Fruit fly (Drosophila melanogaster): ENCODE measurements around the gene CG6621.

Gene CG6621

DNA sequence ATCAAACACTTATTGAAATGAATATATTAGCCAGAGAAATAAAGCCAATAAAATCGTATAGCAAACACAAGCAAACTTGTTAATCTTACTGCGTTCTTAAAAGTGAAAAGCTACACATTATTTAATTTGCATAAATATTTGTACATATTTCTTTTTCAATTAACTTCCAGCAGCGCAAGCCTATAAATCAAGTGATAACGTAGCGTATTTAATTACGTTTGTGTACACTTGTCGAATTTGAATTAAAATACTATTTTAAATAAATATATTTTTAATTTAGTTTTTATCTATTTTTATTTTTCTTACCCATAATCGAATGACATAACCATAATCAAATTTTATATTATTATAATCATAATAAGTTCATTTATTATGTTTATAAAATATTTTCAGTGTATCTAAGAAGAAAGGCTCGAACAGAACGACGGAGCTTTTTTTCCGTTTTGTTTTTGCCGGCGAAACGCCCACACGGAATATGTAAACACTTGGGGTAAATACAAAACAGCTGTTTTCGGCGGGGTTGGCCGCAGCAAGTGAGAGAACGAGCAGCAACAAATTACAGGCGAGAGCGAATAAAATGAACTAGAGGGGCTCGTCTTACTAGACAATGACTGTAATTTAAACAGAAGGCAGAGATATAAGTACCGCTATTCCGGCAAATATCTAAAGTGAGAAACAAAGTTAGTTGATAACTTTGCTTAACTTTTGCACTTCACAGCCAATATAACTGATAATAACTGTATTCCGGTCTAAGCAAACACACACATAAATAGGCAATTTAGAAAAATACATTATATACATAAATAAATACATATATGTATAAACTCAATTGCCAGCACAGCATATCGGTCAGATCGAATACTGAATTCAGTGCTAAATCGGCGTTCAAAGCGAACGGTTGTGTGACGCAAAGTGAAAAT, 17.6 kb downstream of the CG6621 start, which contains the start of gene Sodh2 (continued):
- TF ChIP-seq crc (GFP tag; optimal IDR thresholded peaks at IDR 0.05): peak; percentile 34
- peak; percentile 74 for TF ChIP-seq sqz (GFP tag; optimal IDR thresholded peaks at IDR 0.05)
- no peak for TF ChIP-seq CG43689 (GFP tag; IDR thresholded peaks at IDR 0.05)
- TF ChIP-seq CG10654 (GFP tag; optimal IDR thresholded peaks at IDR 0.05): peak; percentile 47
- peak; percentile 11 for TF ChIP-seq Atf-2 (GFP tag; optimal IDR thresholded peaks at IDR 0.05)
- no peak for TF ChIP-seq usp (GFP tag; optimal IDR thresholded peaks at IDR 0.05)
- TF ChIP-seq CG11085 (GFP tag; IDR thresholded peaks at IDR 0.05): peak; percentile 82
- TF ChIP-seq pfk (GFP tag; optimal IDR thresholded peaks at IDR 0.05): peak; percentile 62
- peak; percentile 53 for TF ChIP-seq CG33213 (GFP tag; optimal IDR thresholded peaks at IDR 0.05)
- peak; percentile 91 for TF ChIP-seq CG7987 (GFP tag; optimal IDR thresholded peaks at IDR 0.05)
- peak; percentile 73 for TF ChIP-seq Side (GFP tag; optimal IDR thresholded peaks at IDR 0.05)
- TF ChIP-seq CG10431 (GFP tag; optimal IDR thresholded peaks at IDR 0.05): peak; percentile 42
- peak; percentile 27 for TF ChIP-seq jumu (GFP tag; optimal IDR thresholded peaks at IDR 0.05)
- peak; percentile 39 for TF ChIP-seq CG15011 (GFP tag; optimal IDR thresholded peaks at IDR 0.05)
- peak; percentile 86 for TF ChIP-seq CG9932 (GFP tag; IDR thresholded peaks at IDR 0.05)
- TF ChIP-seq Meics (GFP tag; optimal IDR thresholded peaks at IDR 0.05): peak; percentile 89
- TF ChIP-seq CG7745 (tag; optimal IDR thresholded peaks at IDR 0.05): no peak
- peak; percentile 84 for TF ChIP-seq slbo (GFP tag; IDR thresholded peaks at IDR 0.05)
- peak; percentile 83 for TF ChIP-seq CG17829 (tag; optimal IDR thresholded peaks at IDR 0.05)
- TF ChIP-seq nerfin-1 (tag; optimal IDR thresholded peaks at IDR 0.05): peak; percentile 57
- TF ChIP-seq CG4404 (GFP tag; IDR thresholded peaks at IDR 0.05): peak; percentile 37; the same call in 1 of the 2 replicates
- TF ChIP-seq CG12071 (GFP tag; optimal IDR thresholded peaks at IDR 0.05): peak; percentile 89
- peak; percentile 95 for TF ChIP-seq CG18599 (GFP tag; optimal IDR thresholded peaks at IDR 0.05)
- no peak for TF ChIP-seq emc (GFP tag; optimal IDR thresholded peaks at IDR 0.05)
- peak; percentile 24 for TF ChIP-seq Dad (GFP tag; optimal IDR thresholded peaks at IDR 0.05)
- peak; percentile 28 for TF ChIP-seq en (GFP tag; optimal IDR thresholded peaks at IDR 0.05)
- peak; percentile 67 for TF ChIP-seq gcm (GFP tag; optimal IDR thresholded peaks at IDR 0.05)
- peak; percentile 59 for TF ChIP-seq pho (GFP tag; optimal IDR thresholded peaks at IDR 0.05)
- peak; percentile 91 for TF ChIP-seq Drgx (GFP tag; IDR thresholded peaks at IDR 0.05)
- no peak for TF ChIP-seq Stat92E (GFP tag; optimal IDR thresholded peaks at IDR 0.05)
- TF ChIP-seq CG3847 (GFP tag; IDR thresholded peaks at IDR 0.05): peak; percentile 47
- peak; percentile 37; the same call in 1 of the 3 replicates for TF ChIP-seq otp (GFP tag; IDR thresholded peaks at IDR 0.05)
- TF ChIP-seq CG17385 (GFP tag; optimal IDR thresholded peaks at IDR 0.05): peak; percentile 71
- TF ChIP-seq ato (GFP tag; IDR thresholded peaks at IDR 0.05; ENCODE audit: partially characterized antibody): no peak
- TF ChIP-seq CG14050 (GFP tag; IDR thresholded peaks at IDR 0.05): peak; percentile 32
- no peak for TF ChIP-seq dimm (GFP tag; IDR thresholded peaks at IDR 0.05)
- TF ChIP-seq CG17328 (GFP tag; IDR thresholded peaks at IDR 0.05): peak; percentile 50; the same call in 1 of the 2 replicates
- TF ChIP-seq z (GFP tag; IDR thresholded peaks at IDR 0.05): 0 out of 3 replicates have a peak, but pooled peaks have one; percentile 38
- peak; percentile 59 for TF ChIP-seq exex (tag; optimal IDR thresholded peaks at IDR 0.05)
- TF ChIP-seq CG7372 (GFP tag; IDR thresholded peaks at IDR 0.05): peak; percentile 46; the same call in 1 of the 2 replicates
- TF ChIP-seq unpg (GFP tag; optimal IDR thresholded peaks at IDR 0.05): peak; percentile 75
- TF ChIP-seq chn (GFP tag; optimal IDR thresholded peaks at IDR 0.05): peak; percentile 22
- peak; percentile 74 for TF ChIP-seq CG3407 (GFP tag; optimal IDR thresholded peaks at IDR 0.05)
- no peak for TF ChIP-seq hb (GFP tag; IDR thresholded peaks at IDR 0.05; ENCODE audit: partially characterized antibody)
- TF ChIP-seq CG13775 (GFP tag; optimal IDR thresholded peaks at IDR 0.05): peak; percentile 63
- peak; percentile 72 for TF ChIP-seq mirr (GFP tag; optimal IDR thresholded peaks at IDR 0.05)
- TF ChIP-seq CG42726 (GFP tag; IDR thresholded peaks at IDR 0.05; ENCODE audit: partially characterized antibody): no peak
- TF ChIP-seq CG32772 (GFP tag; IDR thresholded peaks at IDR 0.05): peak; percentile 73
